Worm (Caenorhabditis elegans) whole organism, early embryonic: ENCODE data around the gene htp-1.
A peak's percentile ranks its signal among the peaks of the same experiment; 100 is the strongest.
"Not testable (repeated sequence)": the region's sequence is repeated elsewhere in the genome, so short reads cannot be mapped to it uniquely, and the experiment has no call there.

Experiments
- B0310.2 ChIP-seq: sonication (generic microtip); optimal IDR thresholded peaks from 2 replicates; lab custom pipeline; 2016; ENCODE audit warnings: mild to moderate bottlenecking, missing genetic modification characterization, missing compliant biosample characterization
- F13C5.2 ChIP-seq: sonication (generic microtip); optimal IDR thresholded peaks from 2 replicates; lab custom pipeline; 2017; ENCODE audit warnings: mild to moderate bottlenecking, missing genetic modification characterization, inconsistent platforms, missing compliant biosample characterization
- aly-1 ChIP-seq: sonication (generic microtip); optimal IDR thresholded peaks from 2 replicates; lab custom pipeline; 2016; ENCODE audit warnings: missing genetic modification characterization, missing compliant biosample characterization
- ama-1 ChIP-seq: fragments of 150-350 bp; optimal IDR thresholded peaks from 2 replicates; lab custom pipeline; 2014
- ceh-13 ChIP-seq: fragments of 200-800 bp; sonication (Bioruptor generic); optimal IDR thresholded peaks from 2 replicates; lab custom pipeline; 2018; ENCODE audit warnings: mild to moderate bottlenecking, missing genetic modification characterization, missing compliant biosample characterization
- ceh-36 ChIP-seq: sonication (generic microtip); optimal IDR thresholded peaks from 2 replicates; lab custom pipeline; 2016; ENCODE audit warnings: missing genetic modification characterization, inconsistent platforms, missing compliant biosample characterization
- ets-7 ChIP-seq: sonication (generic microtip); optimal IDR thresholded peaks from 2 replicates; lab custom pipeline; 2016; ENCODE audit warnings: missing genotype, missing genetic modification characterization, missing compliant biosample characterization
- flt-1 ChIP-seq: fragments of 200-800 bp; sonication (Bioruptor generic); IDR thresholded peaks from 2 replicates; pipeline ENCODE4 v1.3.6; 2022; ENCODE audit warnings: missing genetic modification characterization, missing compliant biosample characterization
- hmg-4 ChIP-seq: fragments of 200-800 bp; sonication (Bioruptor generic); optimal IDR thresholded peaks from 2 replicates; lab custom pipeline; 2018; ENCODE audit warnings: mild to moderate bottlenecking, missing genetic modification characterization, missing compliant biosample characterization
- hnd-1 ChIP-seq: sonication (generic microtip); optimal IDR thresholded peaks from 2 replicates; lab custom pipeline; 2016; ENCODE audit warnings: missing genetic modification characterization, missing compliant biosample characterization
- pes-1 ChIP-seq: fragments of 200-800 bp; sonication (Bioruptor generic); IDR thresholded peaks from 2 replicates; pipeline ENCODE4 v1.3.6; 2022; ENCODE audit warnings: missing genetic modification reagents, missing genetic modification characterization, missing compliant biosample characterization
- scrt-1 ChIP-seq: fragments of 200-800 bp; sonication (Bioruptor generic); IDR thresholded peaks from 2 replicates; pipeline ENCODE4 v1.3.6; 2022; ENCODE audit warnings: missing genetic modification characterization, missing compliant biosample characterization
- sea-1 ChIP-seq: fragments of 200-800 bp; sonication (Bioruptor generic); conservative IDR thresholded peaks from 2 replicates; pipeline ENCODE4 v1.3.6; 2022; ENCODE audit warnings: missing genetic modification characterization, missing compliant biosample characterization
- tbx-11 ChIP-seq: fragments of 200-800 bp; sonication (Bioruptor generic); IDR thresholded peaks from 2 replicates; pipeline ENCODE4 v1.3.6; 2022; ENCODE audit warnings: missing genetic modification characterization, missing compliant biosample characterization
- tbx-37 ChIP-seq: fragments of 200-800 bp; sonication (Bioruptor generic); conservative IDR thresholded peaks from 2 replicates; pipeline ENCODE4 v1.3.6; 2022; ENCODE audit warnings: missing genetic modification reagents, missing genetic modification characterization, missing compliant biosample characterization
- tra-4 ChIP-seq: sonication (generic microtip); optimal IDR thresholded peaks from 2 replicates; lab custom pipeline; 2017; ENCODE audit warnings: missing genetic modification characterization, missing compliant biosample characterization

The htp-1 gene

DNA sequence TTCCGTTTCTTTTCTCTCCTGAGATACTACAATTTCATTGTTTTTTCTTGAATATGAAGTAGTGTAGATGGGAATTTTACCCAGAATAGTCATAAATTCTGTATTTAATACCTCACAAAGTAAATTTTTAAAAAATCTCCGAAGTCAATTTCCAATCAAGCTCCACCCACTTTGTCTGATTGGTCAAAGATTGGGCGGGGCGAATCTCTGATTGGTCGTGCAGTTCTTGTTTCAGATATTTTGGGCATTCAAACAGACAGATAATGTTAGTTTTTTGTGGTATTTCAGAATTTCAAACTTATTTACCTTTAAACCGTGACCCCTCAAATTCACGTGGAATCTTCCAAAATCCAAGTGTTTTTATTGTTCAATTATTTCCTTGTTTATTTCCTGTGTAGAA, 30.8 kb downstream of the htp-1 start, which contains the start of gene F41H10.5:
F41H10.5 (plus strand) TSS at position 375 of the 400 bp plus-strand sequence.
- TF ChIP-seq tbx-37 (GFP tag; lab: Robert Waterston, UW) (no peak), scrt-1 (no peak), aly-1 (tag; lab: Kevin White, UChicago) (no peak), ceh-36 (tag; lab: Kevin White, UChicago) (no peak), ama-1 (lab: Kevin White, UChicago) (no peak)

DNA sequence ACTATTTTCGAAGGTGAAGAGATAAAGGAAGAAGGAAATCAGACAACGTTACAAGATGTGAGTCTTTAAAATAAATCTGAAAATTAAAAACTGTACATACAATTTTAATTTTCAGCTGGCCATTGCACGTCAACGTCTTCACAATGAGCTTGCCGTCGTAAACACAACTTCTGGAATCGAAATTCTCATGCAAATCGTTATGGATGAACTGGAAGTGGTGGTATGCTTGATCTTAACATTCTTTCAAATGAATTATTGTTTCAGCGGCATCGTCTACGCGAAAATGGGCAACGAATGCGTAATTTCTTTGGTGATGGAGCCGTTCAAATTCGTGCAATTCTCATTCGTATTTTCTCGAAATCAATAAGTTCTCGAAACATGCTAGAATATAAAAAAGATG, 36.8 kb downstream of the htp-1 start:
- no peak for TF ChIP-seq hmg-4 (GFP tag; lab: Kevin White, UChicago)
- no peak for TF ChIP-seq B0310.2 (tag; lab: Kevin White, UChicago)
- TF ChIP-seq aly-1 (tag; lab: Kevin White, UChicago) = no peak
- TF ChIP-seq pes-1 (GFP tag; lab: Robert Waterston, UW) = no peak
- no peak for TF ChIP-seq ceh-36 (tag; lab: Kevin White, UChicago)
- TF ChIP-seq ets-7 (tag; lab: Kevin White, UChicago) = no peak
- no peak for TF ChIP-seq tbx-37 (GFP tag; lab: Robert Waterston, UW)
- no peak for TF ChIP-seq scrt-1
- no peak for TF ChIP-seq F13C5.2

DNA sequence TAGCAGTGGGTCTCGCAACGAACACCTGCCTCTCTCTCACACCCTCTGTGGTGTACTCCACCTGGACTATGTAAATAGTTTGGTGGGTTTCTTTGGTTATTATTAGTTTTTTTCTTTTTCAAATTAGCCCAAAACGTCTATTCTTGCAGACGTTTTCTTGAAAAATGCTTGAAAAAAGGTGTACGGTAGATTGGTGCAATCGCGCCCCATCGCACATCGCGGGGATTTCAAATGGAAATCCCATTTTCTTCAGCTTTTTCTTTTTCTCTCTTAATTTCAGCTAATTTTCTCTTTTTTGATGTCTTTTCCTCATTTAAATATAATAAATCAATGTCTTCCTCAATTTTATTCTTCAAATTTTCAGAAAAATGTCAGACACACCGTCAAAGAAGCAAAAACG, 37.2 kb downstream of the htp-1 start, which contains the start of gene Y4C6B.1:
Y4C6B.1 (plus strand) TSS at position 365 of the 400 bp plus-strand sequence.
- TF ChIP-seq tbx-37 (GFP tag; lab: Robert Waterston, UW) = no peak
- no peak for TF ChIP-seq flt-1
- TF ChIP-seq pes-1 (GFP tag; lab: Robert Waterston, UW) = 0 out of 2 replicates have a peak, but pooled peaks have one; percentile 41
- TF ChIP-seq ama-1 (lab: Kevin White, UChicago) = no peak
- TF ChIP-seq scrt-1 = no peak
- no peak for TF ChIP-seq aly-1 (tag; lab: Kevin White, UChicago)
- TF ChIP-seq B0310.2 (tag; lab: Kevin White, UChicago) = no peak

DNA sequence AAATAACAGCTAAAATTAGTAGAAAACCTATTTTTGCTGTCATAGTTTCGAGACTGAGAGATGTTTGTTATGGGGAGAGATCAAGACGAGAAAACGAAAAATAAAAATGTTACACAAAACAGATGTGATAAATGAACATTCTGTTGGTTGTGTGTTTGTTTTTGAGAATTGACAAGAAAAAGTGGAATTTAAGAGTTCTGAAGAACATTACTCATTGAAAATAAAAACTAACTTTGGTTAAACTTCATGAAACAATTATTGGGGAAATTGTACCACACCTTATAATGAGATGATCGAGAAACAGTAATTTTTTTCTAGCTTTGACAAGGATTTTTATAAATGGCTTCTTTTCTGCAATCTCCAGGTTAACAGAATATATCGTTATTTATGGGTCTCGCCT, 38.0 kb downstream of the htp-1 start, which contains the start of gene Y4C6B.7:
Y4C6B.7 (minus strand) TSS at position 101 of the 400 bp plus-strand sequence.
- TF ChIP-seq ets-7 (tag; lab: Kevin White, UChicago) = no peak
- TF ChIP-seq tra-4 (tag; lab: Kevin White, UChicago) = no peak
- no peak for TF ChIP-seq B0310.2 (tag; lab: Kevin White, UChicago)
- no peak for TF ChIP-seq hmg-4 (GFP tag; lab: Kevin White, UChicago)
- no peak for TF ChIP-seq tbx-37 (GFP tag; lab: Robert Waterston, UW)

DNA sequence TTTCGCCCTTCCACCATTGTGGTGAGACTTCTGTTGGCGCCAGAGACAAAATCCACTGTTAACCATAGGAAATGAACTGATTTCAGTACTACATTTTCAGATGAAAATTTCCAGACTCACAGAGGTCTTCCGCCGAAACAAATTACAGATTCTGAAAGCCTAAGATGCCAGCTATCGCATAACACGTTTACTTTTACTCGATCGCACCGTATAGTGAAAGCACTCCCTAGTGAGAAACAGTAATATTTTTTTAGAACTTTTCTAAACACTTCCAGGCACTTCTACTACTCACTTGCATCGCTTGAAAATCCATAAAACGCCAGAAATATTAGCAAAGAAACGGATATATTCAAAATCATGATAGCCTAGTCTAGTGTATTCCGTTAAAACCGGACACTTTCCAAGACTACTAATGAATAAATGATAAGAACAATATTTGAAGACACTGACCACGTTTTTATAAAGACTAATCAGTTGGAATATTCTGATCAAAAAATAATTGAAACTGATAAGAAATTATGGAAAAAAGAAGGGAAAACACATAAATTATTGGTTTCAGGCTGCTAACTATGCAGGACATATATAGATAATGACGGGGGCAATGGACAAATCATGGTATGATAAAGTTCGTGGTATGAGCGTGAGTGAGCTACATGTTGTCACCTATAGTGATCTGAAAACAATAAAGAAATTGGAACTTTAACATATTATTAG, 40.7 kb downstream of the htp-1 start, which contains the start of gene gba-4:
gba-4 (minus strand) TSS at position 418 of the 714 bp plus-strand sequence.
- not testable (repeated sequence) for TF ChIP-seq tra-4 (tag; lab: Kevin White, UChicago); ama-1 (lab: Kevin White, UChicago); sea-1 (GFP tag; lab: Robert Waterston, UW)

DNA sequence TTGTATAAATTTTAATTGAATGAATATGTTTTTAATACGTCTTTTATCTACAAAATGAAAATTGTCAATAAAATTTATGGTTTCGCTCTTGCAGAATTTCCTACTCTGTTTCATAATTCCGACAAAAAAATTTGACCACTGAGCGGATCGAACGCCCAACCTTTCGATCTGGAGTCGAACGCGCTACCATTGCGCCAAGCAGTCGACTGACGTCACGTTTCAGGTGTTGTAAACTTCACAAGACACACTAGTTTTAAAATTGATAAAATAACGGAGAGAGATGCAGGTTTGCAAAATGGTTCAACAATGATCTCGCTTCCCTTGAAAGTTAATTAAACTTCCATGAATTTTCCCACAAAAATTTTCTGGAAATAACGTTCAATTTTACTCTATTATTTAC, 47.2 kb downstream of the htp-1 start:
- TF ChIP-seq scrt-1 (no peak), hnd-1 (tag; lab: Kevin White, UChicago) (no peak), tbx-37 (GFP tag; lab: Robert Waterston, UW) (no peak), tra-4 (tag; lab: Kevin White, UChicago) (no peak), pes-1 (GFP tag; lab: Robert Waterston, UW) (no peak), ets-7 (tag; lab: Kevin White, UChicago) (no peak), B0310.2 (tag; lab: Kevin White, UChicago) (no peak), ceh-36 (tag; lab: Kevin White, UChicago) (no peak), ama-1 (lab: Kevin White, UChicago) (no peak), aly-1 (tag; lab: Kevin White, UChicago) (no peak), tbx-11 (GFP tag; lab: Robert Waterston, UW) (no peak), sea-1 (GFP tag; lab: Robert Waterston, UW) (no peak), ceh-13 (GFP tag; lab: Kevin White, UChicago) (no peak)
